Fruit fly (Drosophila melanogaster): ENCODE measurements around the gene lilli.

- TF ChIP-seq Myc (optimal IDR thresholded peaks at IDR 0.05) (no peak), insv (optimal IDR thresholded peaks at IDR 0.05) (no peak), h (optimal IDR thresholded peaks at IDR 0.05) (no peak), psq (optimal IDR thresholded peaks at IDR 0.05) (no peak), ttk (optimal IDR thresholded peaks at IDR 0.05) (no peak), Sin3A (optimal IDR thresholded peaks at IDR 0.05) (no peak)
Measured at dm6 chr2L:2897024-2897549, 11.4 kb downstream of the lilli start.

Data from Kc167 (cell line).